Fruit fly (Drosophila melanogaster) Kc167 (cell line): ENCODE results near the gene bnb.

Experiments
- Myc ChIP-seq: fragments of >200 bp; optimal IDR thresholded peaks from 2 replicates; lab custom pipeline; 2017; ENCODE audit warnings: missing external identifiers
- Sin3A ChIP-seq: fragments of >200 bp; optimal IDR thresholded peaks from 2 replicates; lab custom pipeline; 2018; ENCODE audit warnings: missing external identifiers
- h ChIP-seq: fragments of >200 bp; optimal IDR thresholded peaks from 3 replicates; lab custom pipeline; 2018; ENCODE audit warnings: missing external identifiers
- insv ChIP-seq: fragments of >200 bp; optimal IDR thresholded peaks from 3 replicates; lab custom pipeline; 2018; ENCODE audit warnings: missing external identifiers
- psq ChIP-seq: fragments of >200 bp; optimal IDR thresholded peaks from 2 replicates; lab custom pipeline; 2017; ENCODE audit warnings: missing external identifiers
- ttk ChIP-seq: sonication (Bioruptor generic); optimal IDR thresholded peaks from 2 replicates; lab custom pipeline; 2017; ENCODE audit warnings: missing external identifiers

bnb gene

dm6 chrX:18797567-18797966 is at the start of gene bnb:
bnb (minus strand) TSS chrX:18797687.
- TF ChIP-seq ttk (lab: Kevin White, UChicago) (no peak), Myc (lab: Kevin White, UChicago) (no peak), h (lab: Kevin White, UChicago) (no peak), psq (lab: Kevin White, UChicago) (no peak), Sin3A (lab: Kevin White, UChicago) (no peak), insv (lab: Kevin White, UChicago) (no peak)

DNA sequence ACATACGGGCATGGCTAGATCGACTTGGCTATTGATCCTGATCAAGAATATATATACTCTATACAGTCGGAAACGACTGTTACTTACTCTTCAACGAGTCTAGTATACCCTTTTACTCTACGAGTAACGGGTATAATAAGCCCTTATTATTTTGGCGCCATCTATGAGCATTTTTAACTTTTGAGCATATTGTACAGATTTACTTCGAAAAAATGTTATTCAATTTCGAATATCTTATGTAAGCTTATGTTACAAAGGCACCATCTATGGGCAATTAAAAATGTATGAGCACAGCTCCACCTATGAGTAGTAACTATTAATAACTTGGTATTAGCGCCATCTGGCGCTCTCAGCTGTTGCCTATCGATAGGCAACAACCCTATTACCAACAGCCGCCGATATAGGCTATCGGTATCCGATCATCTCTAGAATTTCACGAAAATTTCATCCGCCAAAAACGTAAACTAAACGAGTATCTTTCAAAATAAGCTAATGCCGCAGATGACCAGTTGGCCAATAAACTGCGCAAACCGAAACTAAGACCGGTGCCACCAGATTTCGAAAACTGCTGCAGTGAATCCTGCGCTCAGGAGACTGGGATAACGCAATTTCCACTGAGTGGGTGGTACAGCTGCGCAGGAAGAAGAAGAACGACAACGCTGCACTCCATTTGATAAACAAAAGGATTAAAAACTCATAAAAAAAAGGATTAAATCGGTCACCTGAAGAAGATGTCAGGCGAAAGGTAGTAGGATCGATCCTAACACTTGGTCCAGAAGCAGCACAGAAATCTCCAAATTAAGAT is 45.9 kb upstream of the bnb start, which contains the start of gene htk:
TSS of gene htk (plus strand) at position 435 of the 805 bp plus-strand sequence.
- TF ChIP-seq Myc (lab: Kevin White, UChicago) (no peak), h (lab: Kevin White, UChicago) (no peak), insv (lab: Kevin White, UChicago) (no peak), ttk (lab: Kevin White, UChicago) (no peak), Sin3A (lab: Kevin White, UChicago) (no peak), psq (lab: Kevin White, UChicago) (no peak)

DNA sequence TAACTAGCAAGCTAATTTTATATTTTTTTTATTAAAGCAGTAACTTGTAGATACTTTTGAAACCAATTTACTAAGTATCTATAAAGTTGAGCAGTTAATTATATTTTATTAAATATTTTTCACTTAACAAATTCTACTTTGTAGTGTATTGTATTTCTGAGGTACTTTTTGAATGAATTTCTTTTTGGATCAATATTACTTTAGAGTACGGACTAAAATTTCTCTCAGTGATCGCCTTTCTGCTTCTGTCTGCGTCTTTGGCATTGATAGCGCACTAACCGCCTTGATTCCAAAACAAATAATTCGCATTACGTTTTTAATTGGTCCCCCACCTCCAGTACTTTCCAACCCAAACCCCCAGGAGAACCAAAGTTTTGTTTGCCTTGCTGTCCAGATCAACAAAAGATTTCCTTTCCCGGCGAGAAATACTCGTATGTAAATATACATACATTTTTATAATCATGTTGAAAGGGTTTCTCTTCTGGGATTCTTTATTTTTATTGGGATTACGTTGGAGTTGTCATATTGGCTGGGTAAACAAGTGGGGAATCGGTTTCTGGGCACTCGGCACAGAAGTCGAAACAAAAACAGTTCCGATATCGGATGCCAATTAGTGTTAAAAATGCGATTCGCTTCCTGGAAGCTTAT is 41.6 kb upstream of the bnb start:
- TF ChIP-seq psq (lab: Kevin White, UChicago): no peak
- TF ChIP-seq insv (lab: Kevin White, UChicago): no peak
- TF ChIP-seq Sin3A (lab: Kevin White, UChicago): no peak
- no peak for TF ChIP-seq Myc (lab: Kevin White, UChicago)
- no peak for TF ChIP-seq h (lab: Kevin White, UChicago)
- no peak for TF ChIP-seq ttk (lab: Kevin White, UChicago)

dm6 chrX:18838470-18838869 is 41.0 kb upstream of the bnb start:
- TF ChIP-seq psq (lab: Kevin White, UChicago): no peak
- no peak for TF ChIP-seq Sin3A (lab: Kevin White, UChicago)
- TF ChIP-seq insv (lab: Kevin White, UChicago): no peak
- no peak for TF ChIP-seq ttk (lab: Kevin White, UChicago)
- TF ChIP-seq Myc (lab: Kevin White, UChicago): no peak
- TF ChIP-seq h (lab: Kevin White, UChicago): no peak

DNA sequence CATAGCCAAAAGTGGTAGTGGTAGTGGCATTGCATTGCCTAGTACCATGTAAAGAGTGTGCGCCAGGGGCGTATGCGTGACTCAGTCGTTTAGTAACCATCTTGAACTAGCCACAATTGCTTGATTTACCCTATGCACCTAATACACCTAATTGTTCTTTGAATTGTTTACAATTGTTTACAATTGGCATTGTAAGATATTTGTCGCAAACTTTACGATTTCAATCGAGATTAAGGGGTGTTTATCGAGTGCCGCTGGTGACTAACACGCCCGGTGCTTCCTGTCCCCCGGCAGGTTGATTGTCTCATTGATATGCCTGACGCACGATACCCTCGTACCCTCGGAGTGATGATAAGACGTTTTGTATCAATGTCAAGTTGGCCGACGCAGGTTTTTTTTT is 39.6 kb upstream of the bnb start:
- TF ChIP-seq psq (lab: Kevin White, UChicago): no peak

dm6 chrX:18836315-18836714 is 38.8 kb upstream of the bnb start:
- no peak for TF ChIP-seq insv (lab: Kevin White, UChicago)
- no peak for TF ChIP-seq Myc (lab: Kevin White, UChicago)
- TF ChIP-seq psq (lab: Kevin White, UChicago): no peak
- no peak for TF ChIP-seq h (lab: Kevin White, UChicago)
- TF ChIP-seq ttk (lab: Kevin White, UChicago): no peak
- no peak for TF ChIP-seq Sin3A (lab: Kevin White, UChicago)

DNA sequence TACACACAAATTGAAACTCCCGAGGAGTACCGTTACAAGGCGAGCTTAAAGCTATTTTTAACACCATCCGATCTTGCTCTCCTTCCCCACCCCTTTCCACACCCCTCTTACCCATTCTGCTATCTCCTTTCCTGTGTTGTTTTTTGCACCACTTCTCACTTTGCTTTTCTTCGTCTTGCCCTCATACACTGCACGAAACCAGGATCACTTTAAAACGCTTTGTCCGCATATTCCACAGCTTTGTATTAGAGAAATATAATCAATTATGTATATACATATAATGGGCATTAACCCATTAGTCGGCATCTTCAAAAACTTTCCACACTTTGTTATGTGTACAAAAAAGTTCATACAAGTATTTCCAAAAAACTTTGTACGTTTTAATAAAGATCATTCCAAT is 38.0 kb upstream of the bnb start:
- no peak for TF ChIP-seq ttk (lab: Kevin White, UChicago)
- TF ChIP-seq insv (lab: Kevin White, UChicago): no peak
- TF ChIP-seq Sin3A (lab: Kevin White, UChicago): no peak
- TF ChIP-seq h (lab: Kevin White, UChicago): no peak
- no peak for TF ChIP-seq Myc (lab: Kevin White, UChicago)
- TF ChIP-seq psq (lab: Kevin White, UChicago): no peak

DNA sequence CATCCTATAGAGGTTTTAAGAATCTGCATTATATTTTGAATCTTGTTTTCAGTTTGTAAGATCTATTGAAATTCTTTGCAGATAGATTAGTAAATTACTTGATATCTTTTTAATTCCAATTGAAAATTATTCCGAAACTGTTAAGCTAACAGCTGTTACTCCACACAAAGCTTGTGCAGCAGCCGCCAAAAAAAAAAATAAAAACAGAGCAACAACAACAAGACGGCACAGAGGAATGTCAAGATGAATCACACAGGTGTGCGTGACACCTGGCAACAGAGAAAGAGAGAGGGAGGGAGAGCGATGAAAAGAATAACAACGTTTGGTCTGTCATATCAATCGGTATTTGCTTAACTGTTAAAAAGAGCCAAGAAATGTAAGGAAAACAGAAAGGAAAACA is 37.5 kb upstream of the bnb start:
- no peak for TF ChIP-seq Myc (lab: Kevin White, UChicago)
- no peak for TF ChIP-seq Sin3A (lab: Kevin White, UChicago)
- TF ChIP-seq h (lab: Kevin White, UChicago): no peak
- no peak for TF ChIP-seq insv (lab: Kevin White, UChicago)
- no peak for TF ChIP-seq psq (lab: Kevin White, UChicago)
- no peak for TF ChIP-seq ttk (lab: Kevin White, UChicago)

DNA sequence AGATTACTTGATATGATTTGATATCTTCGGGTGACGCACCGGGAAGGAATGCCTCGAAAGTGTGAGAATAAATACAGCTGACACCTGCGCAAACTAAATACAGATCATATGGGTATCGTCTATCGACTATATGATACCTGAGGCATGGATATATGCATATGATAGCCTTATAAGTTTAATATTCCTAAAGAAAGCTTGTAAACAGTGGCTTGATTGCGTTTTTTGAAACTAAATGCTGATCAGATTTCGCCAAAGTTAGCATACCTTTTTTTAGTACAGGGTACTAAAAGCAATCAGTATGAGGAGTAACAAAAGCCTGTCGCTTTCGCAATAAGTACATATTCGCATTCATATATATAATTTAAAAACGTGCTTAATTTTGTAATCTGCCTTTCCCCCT is 36.9 kb upstream of the bnb start:
- TF ChIP-seq ttk (lab: Kevin White, UChicago) (no peak), psq (lab: Kevin White, UChicago) (no peak), h (lab: Kevin White, UChicago) (no peak), Sin3A (lab: Kevin White, UChicago) (no peak), Myc (lab: Kevin White, UChicago) (no peak), insv (lab: Kevin White, UChicago) (no peak)

DNA sequence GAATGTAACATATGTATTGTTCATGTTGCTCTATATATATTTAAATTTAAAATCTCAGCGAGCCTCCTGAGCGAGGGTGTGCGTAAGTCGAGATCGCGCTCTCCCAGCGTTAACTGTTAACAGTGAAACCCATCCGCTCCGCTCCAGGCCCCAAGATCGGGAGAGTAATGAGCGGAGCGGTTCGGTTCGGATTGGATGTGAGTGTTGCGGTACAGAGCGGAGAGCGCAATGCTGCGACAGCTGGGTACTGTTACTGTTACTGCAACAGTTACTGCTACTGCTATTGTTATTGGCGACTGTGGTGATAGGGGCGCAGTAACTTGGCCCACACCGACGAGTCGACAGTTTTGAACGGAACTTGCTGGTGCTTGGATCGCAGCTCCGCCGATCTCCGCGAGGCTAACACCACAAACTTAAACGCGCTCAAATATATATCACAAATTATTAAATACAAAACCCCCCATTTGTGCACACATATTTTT is 34.9 kb upstream of the bnb start, which contains the start of gene Pvf1:
TSS of gene Pvf1 (plus strand) at position 312 of the 482 bp plus-strand sequence.
- TF ChIP-seq Myc (lab: Kevin White, UChicago) (no peak), insv (lab: Kevin White, UChicago) (no peak), Sin3A (lab: Kevin White, UChicago) (no peak), psq (lab: Kevin White, UChicago) (no peak)

DNA sequence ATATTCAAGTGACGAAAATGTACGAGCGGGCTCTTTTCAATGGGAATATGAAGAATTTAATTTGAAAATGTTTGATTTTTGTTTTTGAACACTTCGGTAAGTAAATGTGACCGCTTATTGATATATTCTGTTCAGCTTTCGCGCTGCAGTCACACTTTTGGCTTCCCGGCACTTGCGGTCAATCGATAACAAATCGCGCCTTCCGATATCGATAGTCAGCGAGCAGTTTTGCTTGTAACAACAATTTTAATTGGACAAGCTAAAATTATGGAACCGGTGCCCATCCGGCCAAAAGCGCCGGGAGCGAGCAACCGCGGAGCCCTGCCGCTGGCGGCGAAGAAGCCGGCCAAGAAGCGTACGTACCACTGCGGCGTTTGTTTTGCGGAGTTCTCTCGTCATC is 32.9 kb upstream of the bnb start, which contains the start of gene CG7101:
TSS of gene CG7101 (plus strand) at position 196 of the 400 bp plus-strand sequence.
- TF ChIP-seq psq (lab: Kevin White, UChicago) (no peak), h (lab: Kevin White, UChicago) (no peak), Sin3A (lab: Kevin White, UChicago) (no peak), ttk (lab: Kevin White, UChicago) (no peak), Myc (lab: Kevin White, UChicago) (no peak)
